4 worm cellular contexts compared by ENCODE assay signal in genomic region chrIII:12673382-12673970, ce11.
TF ChIP-seq lines count a peak whose summit lies in the region.

Gene taf-7.2, minus strand, starts transcription at chrIII:12673423.
Gene elpc-2, plus strand, starts transcription at chrIII:12673677.

TF ChIP-seq in whole organism, L2 larva, 48 proteins besides CTCF, POLR2A, EP300 and RAD21:
- TF ChIP-seq gmeb-1 (tag; optimal IDR thresholded peaks at IDR 0.05; lab: Kevin White, UChicago) (peak; percentile 30), lsy-2 (tag; optimal IDR thresholded peaks at IDR 0.05; lab: Kevin White, UChicago) (peak; percentile 30 to 52), C34F6.9 (tag; optimal IDR thresholded peaks at IDR 0.05; lab: Kevin White, UChicago) (peak; percentile 31), lin-13 (GFP tag; optimal IDR thresholded peaks at IDR 0.05; lab: Kevin White, UChicago) (no peak), nhr-6 (tag; optimal IDR thresholded peaks at IDR 0.05; lab: Kevin White, UChicago) (no peak), nhr-25 (tag; optimal IDR thresholded peaks at IDR 0.05; lab: Kevin White, UChicago) (peak; percentile 7), unc-55 (GFP tag; optimal IDR thresholded peaks at IDR 0.05; lab: Kevin White, UChicago) (peak; percentile 46), unc-62 (GFP tag; optimal IDR thresholded peaks at IDR 0.05; lab: Kevin White, UChicago) (no peak), F13H6.1 (tag; optimal IDR thresholded peaks at IDR 0.05; lab: Kevin White, UChicago) (peak; percentile 56), R02D3.7 (tag; optimal IDR thresholded peaks at IDR 0.05; lab: Kevin White, UChicago) (no peak), egl-27 (tag; optimal IDR thresholded peaks at IDR 0.05; lab: Kevin White, UChicago) (no peak), ZK546.5 (tag; optimal IDR thresholded peaks at IDR 0.05; lab: Kevin White, UChicago) (no peak)
TF ChIP-seq in whole organism, L2 larva: peak in this region for 6.

TF ChIP-seq in whole organism, L4 larva, 104 proteins besides CTCF, POLR2A, EP300 and RAD21 (continues in another document):
- TF ChIP-seq F49E8.2 (tag; optimal IDR thresholded peaks at IDR 0.05; lab: Kevin White, UChicago; ENCODE audit: borderline replicate concordance), result no peak
- no peak for TF ChIP-seq lir-3 (tag; optimal IDR thresholded peaks at IDR 0.05; lab: Kevin White, UChicago)
- no peak for TF ChIP-seq nhr-41 (GFP tag; IDR thresholded peaks at IDR 0.05; lab: Robert Waterston, UW)
- peak; percentile 47 for TF ChIP-seq dpl-1 (GFP tag; optimal IDR thresholded peaks at IDR 0.05; lab: Kevin White, UChicago)
- no peak for TF ChIP-seq lin-29 (GFP tag; IDR thresholded peaks at IDR 0.05; lab: Robert Waterston, UW)
- peak; percentile 14; the same call in 1 of the 2 replicates for TF ChIP-seq Y48G9A.11 (GFP tag; IDR thresholded peaks at IDR 0.05; lab: Robert Waterston, UW)
- no peak for TF ChIP-seq zag-1 (tag; optimal IDR thresholded peaks at IDR 0.05; lab: Kevin White, UChicago)
- no peak for TF ChIP-seq nhr-25 (tag; optimal IDR thresholded peaks at IDR 0.05; lab: Kevin White, UChicago; ENCODE audit: borderline replicate concordance, insufficient read depth)
- TF ChIP-seq nhr-28 (tag; optimal IDR thresholded peaks at IDR 0.05; lab: Kevin White, UChicago), result no peak
- TF ChIP-seq zfp-3 (GFP tag; conservative IDR thresholded peaks at IDR 0.05; lab: Robert Waterston, UW), result no peak
- no peak for TF ChIP-seq mdl-1 (tag; optimal IDR thresholded peaks at IDR 0.05; lab: Kevin White, UChicago)
- TF ChIP-seq nhr-48 (tag; optimal IDR thresholded peaks at IDR 0.05; lab: Kevin White, UChicago), result no peak
- TF ChIP-seq ceh-62 (tag; optimal IDR thresholded peaks at IDR 0.05; lab: Kevin White, UChicago), result no peak
- no peak for TF ChIP-seq daf-8 (GFP tag; IDR thresholded peaks at IDR 0.05; lab: Robert Waterston, UW)
- no peak for TF ChIP-seq ceh-32 (tag; optimal IDR thresholded peaks at IDR 0.05; lab: Kevin White, UChicago; ENCODE audit: poor library complexity)
- no peak for TF ChIP-seq T26A8.4 (GFP tag; IDR thresholded peaks at IDR 0.05; lab: Robert Waterston, UW)
- TF ChIP-seq dmd-8 (GFP tag; IDR thresholded peaks at IDR 0.05; lab: Robert Waterston, UW), result no peak
- no peak for TF ChIP-seq egl-27 (tag; optimal IDR thresholded peaks at IDR 0.05; lab: Kevin White, UChicago)
- TF ChIP-seq egl-43 (GFP tag; IDR thresholded peaks at IDR 0.05; lab: Robert Waterston, UW), result no peak
- no peak for TF ChIP-seq spr-1 (tag; optimal IDR thresholded peaks at IDR 0.05; lab: Kevin White, UChicago)
- no peak for TF ChIP-seq fkh-10 (GFP tag; optimal IDR thresholded peaks at IDR 0.05; lab: Kevin White, UChicago)
- TF ChIP-seq jun-1 (tag; optimal IDR thresholded peaks at IDR 0.05; lab: Kevin White, UChicago), result no peak
- no peak for TF ChIP-seq mdt-29 (GFP tag; IDR thresholded peaks at IDR 0.05; lab: Robert Waterston, UW)
- no peak for TF ChIP-seq daf-12 (tag; optimal IDR thresholded peaks at IDR 0.05; lab: Kevin White, UChicago)
- TF ChIP-seq ama-1 (optimal IDR thresholded peaks at IDR 0.05; lab: Kevin White, UChicago), result no peak
- TF ChIP-seq ceh-20 (GFP tag; IDR thresholded peaks at IDR 0.05; lab: Robert Waterston, UW), result no peak
- TF ChIP-seq unc-62 (GFP tag; optimal IDR thresholded peaks at IDR 0.05 in 1 of 2; lab: Kevin White, UChicago), result peak in 1 of 2 experiments; percentile 26
- TF ChIP-seq unc-62 (tag; optimal IDR thresholded peaks at IDR 0.05; lab: Kevin White, UChicago), result no peak

TF ChIP-seq in whole organism, late embryonic, 69 proteins besides CTCF, POLR2A, EP300 and RAD21 (continues in another document):
- peak; percentile 54 for TF ChIP-seq mec-3 (tag; optimal IDR thresholded peaks at IDR 0.05; lab: Kevin White, UChicago; ENCODE audit: borderline replicate concordance)
- peak; percentile 35 for TF ChIP-seq ceh-34 (tag; optimal IDR thresholded peaks at IDR 0.05; lab: Kevin White, UChicago)
- TF ChIP-seq sdc-2 (tag; optimal IDR thresholded peaks at IDR 0.05; lab: Kevin White, UChicago), result no peak
- TF ChIP-seq ceh-18 (tag; optimal IDR thresholded peaks at IDR 0.05; lab: Kevin White, UChicago), result no peak
- no peak for TF ChIP-seq ceh-48 (tag; optimal IDR thresholded peaks at IDR 0.05; lab: Kevin White, UChicago)
- no peak for TF ChIP-seq che-1 (tag; optimal IDR thresholded peaks at IDR 0.05; lab: Kevin White, UChicago)
- peak; percentile 45 for TF ChIP-seq elt-2 (tag; optimal IDR thresholded peaks at IDR 0.05; lab: Kevin White, UChicago)
- TF ChIP-seq T23F11.4 (GFP tag; optimal IDR thresholded peaks at IDR 0.05; lab: Kevin White, UChicago), result no peak
- TF ChIP-seq fkh-10 (GFP tag; optimal IDR thresholded peaks at IDR 0.05; lab: Kevin White, UChicago), result no peak
- TF ChIP-seq pax-1 (tag; optimal IDR thresholded peaks at IDR 0.05; lab: Kevin White, UChicago), result no peak
- peak; percentile 82 for TF ChIP-seq tbx-2 (tag; optimal IDR thresholded peaks at IDR 0.05; lab: Kevin White, UChicago)
- peak; percentile 22 for TF ChIP-seq rnt-1 (tag; optimal IDR thresholded peaks at IDR 0.05; lab: Kevin White, UChicago)
- TF ChIP-seq ceh-24 (tag; optimal IDR thresholded peaks at IDR 0.05; lab: Kevin White, UChicago), result no peak
- TF ChIP-seq pqm-1 (tag; optimal IDR thresholded peaks at IDR 0.05; lab: Kevin White, UChicago), result no peak
- peak; percentile 82 for TF ChIP-seq ets-4 (tag; optimal IDR thresholded peaks at IDR 0.05; lab: Kevin White, UChicago)
- no peak for TF ChIP-seq sox-2 (GFP tag; IDR thresholded peaks at IDR 0.05; lab: Robert Waterston, UW)
- no peak for TF ChIP-seq pag-3 (tag; optimal IDR thresholded peaks at IDR 0.05; lab: Kevin White, UChicago; ENCODE audit: borderline replicate concordance)
- no peak for TF ChIP-seq nhr-11 (tag; optimal IDR thresholded peaks at IDR 0.05; lab: Kevin White, UChicago)
- TF ChIP-seq fkh-6 (tag; optimal IDR thresholded peaks at IDR 0.05; lab: Kevin White, UChicago), result no peak
- TF ChIP-seq unc-55 (GFP tag; optimal IDR thresholded peaks at IDR 0.05; lab: Kevin White, UChicago), result no peak
- TF ChIP-seq ztf-16 (tag; optimal IDR thresholded peaks at IDR 0.05; lab: Kevin White, UChicago), result peak; percentile 39
- peak; percentile 72 for TF ChIP-seq ceh-2 (tag; optimal IDR thresholded peaks at IDR 0.05; lab: Kevin White, UChicago)
- no peak for TF ChIP-seq nfya-1 (tag; optimal IDR thresholded peaks at IDR 0.05; lab: Kevin White, UChicago)
- TF ChIP-seq ceh-19 (GFP tag; optimal IDR thresholded peaks at IDR 0.05; lab: Kevin White, UChicago), result no peak
- no peak for TF ChIP-seq ref-2 (tag; optimal IDR thresholded peaks at IDR 0.05; lab: Kevin White, UChicago)
- peak; percentile 90 for TF ChIP-seq C08G9.2 (tag; optimal IDR thresholded peaks at IDR 0.05; lab: Kevin White, UChicago)
- no peak for TF ChIP-seq unc-42 (tag; optimal IDR thresholded peaks at IDR 0.05; lab: Kevin White, UChicago)
- no peak for TF ChIP-seq hlh-15 (tag; optimal IDR thresholded peaks at IDR 0.05; lab: Kevin White, UChicago)
- TF ChIP-seq tbx-7 (tag; optimal IDR thresholded peaks at IDR 0.05; lab: Kevin White, UChicago), result peak; percentile 83
- TF ChIP-seq ceh-31 (tag; optimal IDR thresholded peaks at IDR 0.05; lab: Kevin White, UChicago), result peak; percentile 90

TF ChIP-seq in whole organism, mixed stage, embryonic, 35 proteins besides CTCF, POLR2A, EP300 and RAD21:
- TF ChIP-seq ceh-43 (GFP tag; optimal IDR thresholded peaks at IDR 0.05; lab: Kevin White, UChicago) (no peak), lin-13 (tag; optimal IDR thresholded peaks at IDR 0.05; lab: Kevin White, UChicago) (peak; percentile 17), unc-120 (tag; optimal IDR thresholded peaks at IDR 0.05; lab: Kevin White, UChicago; ENCODE audit: poor library complexity, severe bottlenecking) (no peak), mep-1 (tag; optimal IDR thresholded peaks at IDR 0.05; lab: Kevin White, UChicago) (no peak)
